Fruit fly (Drosophila melanogaster) Kc167 (cell line): ENCODE results near the gene CG32152.

Source experiments
- Sin3A ChIP-seq: fragments of >200 bp; optimal IDR thresholded peaks from 2 replicates; lab custom pipeline; 2018; ENCODE audit warnings: missing external identifiers
- h ChIP-seq: fragments of >200 bp; optimal IDR thresholded peaks from 3 replicates; lab custom pipeline; 2018; ENCODE audit warnings: missing external identifiers
- ttk ChIP-seq: sonication (Bioruptor generic); optimal IDR thresholded peaks from 2 replicates; lab custom pipeline; 2017; ENCODE audit warnings: missing external identifiers

- TF ChIP-seq h, result no peak
- TF ChIP-seq Sin3A (lab: Kevin White, UChicago), result no peak
- TF ChIP-seq ttk (lab: Kevin White, UChicago), result no peak
Observed at dm6 chr3L:16121791-16122190, 22.0 kb downstream of the CG32152 start, which contains the start of gene Strump.
